Worm (Caenorhabditis elegans) whole organism, late embryonic: ENCODE measurements around the gene F14D7.3.
"Not testable (repeated sequence)": the region's sequence is repeated elsewhere in the genome, so short reads cannot be mapped to it uniquely, and the experiment has no call there.

Source experiments
- C08G9.2 ChIP-seq: sonication (generic microtip); optimal IDR thresholded peaks from 2 replicates; lab custom pipeline; 2016; ENCODE audit warnings: mild to moderate bottlenecking, missing genetic modification characterization, moderate library complexity, missing compliant biosample characterization
- C38D4.7 ChIP-seq: fragments of 200-800 bp; sonication (Bioruptor generic); optimal IDR thresholded peaks from 2 replicates; lab custom pipeline; 2018; ENCODE audit warnings: mild to moderate bottlenecking, missing genetic modification characterization, moderate library complexity, missing compliant biosample characterization
- F13H6.1 ChIP-seq: sonication (generic microtip); optimal IDR thresholded peaks from 2 replicates; lab custom pipeline; 2016; ENCODE audit warnings: missing genetic modification characterization, missing compliant biosample characterization
- K02D7.2 ChIP-seq: sonication (generic microtip); optimal IDR thresholded peaks from 2 replicates; lab custom pipeline; 2017; ENCODE audit warnings: mild to moderate bottlenecking, missing genetic modification characterization, missing compliant biosample characterization
- K09A11.1 ChIP-seq: sonication (generic microtip); optimal IDR thresholded peaks from 2 replicates; lab custom pipeline; 2017; ENCODE audit warnings: antibody characterized with exemption, mild to moderate bottlenecking, missing genetic modification characterization, missing compliant biosample characterization; ENCODE audit not compliant: insufficient read depth
- Y22D7AL.16 ChIP-seq: sonication (generic microtip); optimal IDR thresholded peaks from 2 replicates; lab custom pipeline; 2016; ENCODE audit warnings: missing genetic modification characterization, missing compliant biosample characterization
- ama-1 ChIP-seq: fragments of 150-350 bp; optimal IDR thresholded peaks from 2 replicates; lab custom pipeline; 2014
- ceh-14 ChIP-seq: sonication (generic microtip); optimal IDR thresholded peaks from 2 replicates; lab custom pipeline; 2016; ENCODE audit warnings: missing genotype, missing genetic modification characterization, missing compliant biosample characterization
- ceh-18 ChIP-seq: sonication (generic microtip); optimal IDR thresholded peaks from 2 replicates; lab custom pipeline; 2016; ENCODE audit warnings: missing genetic modification characterization, missing compliant biosample characterization
- ceh-2 ChIP-seq: sonication (generic microtip); optimal IDR thresholded peaks from 2 replicates; lab custom pipeline; 2016; ENCODE audit warnings: missing genotype, missing genetic modification characterization, missing compliant biosample characterization
- ceh-31 ChIP-seq: sonication (generic microtip); optimal IDR thresholded peaks from 2 replicates; lab custom pipeline; 2016; ENCODE audit warnings: missing genetic modification characterization, missing compliant biosample characterization
- ceh-45 ChIP-seq: fragments of 200-800 bp; sonication (Bioruptor generic); IDR thresholded peaks from 2 replicates; pipeline ENCODE4 v1.3.6; 2022; ENCODE audit warnings: missing genetic modification reagents, missing genetic modification characterization, missing compliant biosample characterization
- ceh-6 ChIP-seq: fragments of 200-800 bp; sonication (Bioruptor generic); optimal IDR thresholded peaks from 2 replicates; lab custom pipeline; 2018; ENCODE audit warnings: mild to moderate bottlenecking, missing genetic modification characterization, missing compliant biosample characterization
- dve-1 ChIP-seq: sonication (generic microtip); optimal IDR thresholded peaks from 2 replicates; lab custom pipeline; 2017; ENCODE audit warnings: antibody characterized with exemption, mild to moderate bottlenecking, missing genetic modification characterization, missing compliant biosample characterization
- elt-2 ChIP-seq: sonication (generic microtip); optimal IDR thresholded peaks from 2 replicates; lab custom pipeline; 2016; ENCODE audit warnings: missing genetic modification reagents, missing genetic modification characterization, missing compliant biosample characterization
- elt-4 ChIP-seq: sonication (generic microtip); optimal IDR thresholded peaks from 2 replicates; lab custom pipeline; 2016; ENCODE audit warnings: missing genetic modification characterization, missing compliant biosample characterization
- fkh-6 ChIP-seq: sonication (generic microtip); optimal IDR thresholded peaks from 2 replicates; lab custom pipeline; 2016; ENCODE audit warnings: missing genetic modification characterization, missing compliant biosample characterization
- gmeb-2 ChIP-seq: sonication (generic microtip); optimal IDR thresholded peaks from 2 replicates; lab custom pipeline; 2016; ENCODE audit warnings: missing genetic modification characterization, inconsistent platforms, missing compliant biosample characterization
- hlh-13 ChIP-seq: fragments of 200-800 bp; sonication (Bioruptor generic); optimal IDR thresholded peaks from 2 replicates; lab custom pipeline; 2018; ENCODE audit warnings: mild to moderate bottlenecking, missing genetic modification characterization, missing compliant biosample characterization
- hlh-6 ChIP-seq: sonication (generic microtip); optimal IDR thresholded peaks from 2 replicates; lab custom pipeline; 2016; ENCODE audit warnings: missing genotype, missing genetic modification characterization, missing compliant biosample characterization
- hlh-8 ChIP-seq: sonication (generic microtip); optimal IDR thresholded peaks from 2 replicates; lab custom pipeline; 2016; ENCODE audit warnings: missing genotype, missing genetic modification characterization, missing compliant biosample characterization
- mec-3 ChIP-seq: sonication (generic microtip); optimal IDR thresholded peaks from 2 replicates; lab custom pipeline; 2016; ENCODE audit warnings: borderline replicate concordance, missing genetic modification characterization, missing compliant biosample characterization
- nhr-11 ChIP-seq: fragments of 150-350 bp; optimal IDR thresholded peaks from 2 replicates; lab custom pipeline; 2014; ENCODE audit warnings: missing biosample characterization, missing genetic modification characterization
- pag-3 ChIP-seq: sonication (generic microtip); optimal IDR thresholded peaks from 2 replicates; lab custom pipeline; 2016; ENCODE audit warnings: missing compliant biosample characterization, missing genetic modification characterization, borderline replicate concordance
- pros-1 ChIP-seq: fragments of 150-350 bp; optimal IDR thresholded peaks from 2 replicates; lab custom pipeline; 2014; ENCODE audit warnings: missing biosample characterization, missing genetic modification reagents, missing genetic modification characterization
- ref-2 ChIP-seq: sonication (generic microtip); optimal IDR thresholded peaks from 2 replicates; lab custom pipeline; 2016; ENCODE audit warnings: missing genetic modification characterization, missing compliant biosample characterization
- sox-2 ChIP-seq: fragments of 200-800 bp; sonication (Bioruptor generic); IDR thresholded peaks from 2 replicates; pipeline ENCODE4 v1.3.6; 2022; ENCODE audit warnings: missing genetic modification reagents, missing genetic modification characterization, missing compliant biosample characterization
- syd-9 ChIP-seq: sonication (generic microtip); optimal IDR thresholded peaks from 2 replicates; lab custom pipeline; 2016; ENCODE audit warnings: mild to moderate bottlenecking, missing genetic modification characterization, moderate library complexity, missing compliant biosample characterization
- tbx-7 ChIP-seq: sonication (generic microtip); optimal IDR thresholded peaks from 2 replicates; lab custom pipeline; 2016; ENCODE audit warnings: missing genotype, missing genetic modification characterization, missing compliant biosample characterization
- unc-55 ChIP-seq: sonication (generic microtip); optimal IDR thresholded peaks from 2 replicates; lab custom pipeline; 2017; ENCODE audit warnings: missing biosample characterization, missing genetic modification reagents, missing genetic modification characterization
- unc-86 ChIP-seq: sonication (generic microtip); optimal IDR thresholded peaks from 2 replicates; lab custom pipeline; 2016; ENCODE audit warnings: missing genetic modification characterization, missing compliant biosample characterization
- zip-5 ChIP-seq: sonication (generic microtip); optimal IDR thresholded peaks from 2 replicates; lab custom pipeline; 2016; ENCODE audit warnings: missing genetic modification characterization, missing compliant biosample characterization
- ztf-16 ChIP-seq: sonication (generic microtip); optimal IDR thresholded peaks from 2 replicates; lab custom pipeline; 2017; ENCODE audit warnings: missing genetic modification characterization, missing compliant biosample characterization

Gene F14D7.3

ce11 chrV:14274268-14274667, 22.3 kb upstream of the F14D7.3 start, which contains the start of gene F40G12.7:
F40G12.7 (plus strand) TSS chrV:14274568.
- TF ChIP-seq F13H6.1 (tag; lab: Kevin White, UChicago); hlh-8 (tag; lab: Kevin White, UChicago); elt-2: not testable (repeated sequence)

- TF ChIP-seq unc-86 (tag; lab: Kevin White, UChicago): no peak
- no peak for TF ChIP-seq ref-2 (tag; lab: Kevin White, UChicago)
- TF ChIP-seq ztf-16: no peak
- TF ChIP-seq ceh-45 (GFP tag; lab: Robert Waterston, UW): no peak
- TF ChIP-seq ceh-31 (tag; lab: Kevin White, UChicago): no peak
- TF ChIP-seq K02D7.2 (tag; lab: Kevin White, UChicago): no peak
- no peak for TF ChIP-seq sox-2 (GFP tag; lab: Robert Waterston, UW)
- no peak for TF ChIP-seq elt-2
- TF ChIP-seq ama-1: no peak
- no peak for TF ChIP-seq dve-1 (tag; lab: Kevin White, UChicago)
- TF ChIP-seq K09A11.1 (tag; lab: Kevin White, UChicago): no peak
- TF ChIP-seq tbx-7 (tag; lab: Kevin White, UChicago): no peak
- TF ChIP-seq unc-55 (GFP tag; lab: Kevin White, UChicago): no peak
- no peak for TF ChIP-seq elt-4 (tag; lab: Kevin White, UChicago)
- TF ChIP-seq ceh-2: no peak
- no peak for TF ChIP-seq ceh-18 (tag; lab: Kevin White, UChicago)
- TF ChIP-seq gmeb-2 (tag; lab: Kevin White, UChicago): no peak
- no peak for TF ChIP-seq fkh-6
- TF ChIP-seq, all 69 proteins: peak for 0
Measured at ce11 chrV:14279777-14280176, 16.8 kb upstream of the F14D7.3 start, which contains the start of gene srt-33. srt-33 (minus strand) TSS chrV:14279877.

- no peak for TF ChIP-seq sox-2 (GFP tag; lab: Robert Waterston, UW)
Measured at ce11 chrV:14282222-14282709, 14.3 kb upstream of the F14D7.3 start, which contains the start of the genes srt-74 and F40G12.9. srt-74 (minus strand) TSS chrV:14282322. F40G12.9 (plus strand) TSS chrV:14282659.

- TF ChIP-seq zip-5 (tag; lab: Kevin White, UChicago): no peak
Measured at ce11 chrV:14283241-14283640, 13.4 kb upstream of the F14D7.3 start, which contains the start of gene F40G12.10. F40G12.10 (plus strand) TSS chrV:14283541.

ce11 chrV:14285803-14286202, 10.8 kb upstream of the F14D7.3 start, which contains the start of gene F40G12.11:
F40G12.11 (plus strand) TSS chrV:14286171.
- no peak for TF ChIP-seq pros-1 (tag; lab: Kevin White, UChicago)
- TF ChIP-seq ceh-2: no peak
- TF ChIP-seq C08G9.2 (tag; lab: Kevin White, UChicago): no peak
- no peak for TF ChIP-seq Y22D7AL.16
- TF ChIP-seq C38D4.7 (GFP tag; lab: Kevin White, UChicago): no peak
- no peak for TF ChIP-seq nhr-11
- TF ChIP-seq hlh-13 (GFP tag; lab: Kevin White, UChicago): no peak
- no peak for TF ChIP-seq ceh-6 (GFP tag; lab: Kevin White, UChicago)
- TF ChIP-seq, all 69 proteins: peak for 0

- TF ChIP-seq pag-3 (no peak), elt-4 (tag; lab: Kevin White, UChicago) (no peak), ama-1 (no peak), C08G9.2 (tag; lab: Kevin White, UChicago) (no peak), pros-1 (tag; lab: Kevin White, UChicago) (no peak), ceh-14 (tag; lab: Kevin White, UChicago) (no peak), hlh-6 (tag; lab: Kevin White, UChicago) (no peak), syd-9 (tag; lab: Kevin White, UChicago) (no peak), mec-3 (tag; lab: Kevin White, UChicago) (no peak)
- TF ChIP-seq, all 69 proteins: peak for 0
Measured at ce11 chrV:14289363-14289762, 7.2 kb upstream of the F14D7.3 start, which contains the start of gene F14D7.1. F14D7.1 (minus strand) TSS chrV:14289463.
